Fruit fly (Drosophila melanogaster): ENCODE results near the gene CG34178.

The CG34178 gene

DNA sequence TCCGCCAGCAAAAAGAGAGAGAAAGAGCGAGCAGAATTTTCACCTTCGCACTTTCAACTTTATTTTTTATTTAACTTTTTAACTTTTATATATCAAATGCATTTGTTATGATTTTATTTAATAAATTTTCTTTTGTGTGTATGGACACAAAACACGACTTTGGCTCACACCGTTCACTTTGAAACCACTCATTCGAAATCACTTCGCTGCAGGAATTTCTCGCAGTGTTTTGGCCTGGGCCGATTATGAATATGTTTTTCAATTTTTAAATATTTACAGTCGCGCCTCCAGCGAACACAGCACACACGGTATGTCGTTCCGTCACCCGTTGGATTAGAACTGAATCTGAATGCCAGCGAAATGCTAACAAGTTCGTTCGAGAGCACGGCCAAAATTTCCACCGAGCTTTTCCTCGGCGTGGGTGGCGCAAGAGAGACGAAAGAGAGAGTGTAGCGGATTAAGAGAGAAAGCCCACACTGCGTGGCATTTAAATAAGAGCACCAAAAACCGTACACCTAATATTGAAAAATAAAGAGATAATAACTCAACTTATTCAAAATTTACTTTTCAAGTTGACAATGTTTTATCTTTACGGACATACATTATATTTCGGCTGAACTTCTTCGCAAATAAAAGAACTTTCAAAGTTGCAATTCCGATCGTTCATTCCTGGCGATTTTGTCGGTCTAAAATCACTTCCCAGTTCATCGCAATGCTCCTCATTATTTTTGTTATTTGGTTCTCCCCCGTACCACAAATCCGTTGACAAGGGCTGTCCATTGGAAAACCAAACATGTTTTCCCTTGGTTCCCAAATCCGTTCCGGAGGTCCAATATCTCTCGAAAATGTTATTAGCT is 7.4 kb downstream of the CG34178 start, which contains the start of gene CG15431 (continued):
- TF ChIP-seq Ravus (GFP tag; IDR thresholded peaks at IDR 0.05) (no peak), CG4424 (GFP tag; optimal IDR thresholded peaks at IDR 0.05) (peak; percentile 17), sens-2 (GFP tag; IDR thresholded peaks at IDR 0.05) (no peak), HHEX (GFP tag; optimal IDR thresholded peaks at IDR 0.05) (peak; percentile 66), CG2889 (GFP tag; IDR thresholded peaks at IDR 0.05) (peak; percentile 16; the same call in 1 of the 3 replicates), Kr (GFP tag; optimal IDR thresholded peaks at IDR 0.05) (no peak), onecut (GFP tag; IDR thresholded peaks at IDR 0.05) (peak; percentile 43), Mrtf (GFP tag; IDR thresholded peaks at IDR 0.05) (peak; percentile 67; the same call in 1 of the 3 replicates), pros (GFP tag; optimal IDR thresholded peaks at IDR 0.05) (no peak), Awh (GFP tag; IDR thresholded peaks at IDR 0.05) (no peak), CG3065 (GFP tag; optimal IDR thresholded peaks at IDR 0.05) (no peak), CG17186 (GFP tag; optimal IDR thresholded peaks at IDR 0.05) (no peak), ci (GFP tag; IDR thresholded peaks at IDR 0.05) (peak; percentile 68; the same call in 1 of the 3 replicates), ato (GFP tag; IDR thresholded peaks at IDR 0.05; ENCODE audit: partially characterized antibody) (no peak), Sin3A (optimal IDR thresholded peaks at IDR 0.05) (no peak), lola (GFP tag; optimal IDR thresholded peaks at IDR 0.05) (no peak), fd64A (GFP tag; optimal IDR thresholded peaks at IDR 0.05) (no peak), Xbp1 (GFP tag; optimal IDR thresholded peaks at IDR 0.05) (peak; percentile 65), slou (GFP tag; optimal IDR thresholded peaks at IDR 0.05) (no peak), Pdp1 (GFP tag; optimal IDR thresholded peaks at IDR 0.05) (peak; percentile 11 to 60), CG9609 (GFP tag; optimal IDR thresholded peaks at IDR 0.05) (no peak), ken (GFP tag; IDR thresholded peaks at IDR 0.05) (0 out of 3 replicates have a peak, but pooled peaks have one; percentile 42), CG14860 (GFP tag; IDR thresholded peaks at IDR 0.05; ENCODE audit: partially characterized antibody) (no peak), emc (GFP tag; optimal IDR thresholded peaks at IDR 0.05) (no peak), row (GFP tag; IDR thresholded peaks at IDR 0.05) (peak; percentile 71), Hr78 (GFP tag; optimal IDR thresholded peaks at IDR 0.05) (no peak), Max (GFP tag; optimal IDR thresholded peaks at IDR 0.05) (peak; percentile 53), zfh2 (GFP tag; optimal IDR thresholded peaks at IDR 0.05) (peak; percentile 35), chm (GFP tag; IDR thresholded peaks at IDR 0.05) (0 out of 2 replicates have a peak, but pooled peaks have one; percentile 35), nmo (GFP tag; optimal IDR thresholded peaks at IDR 0.05) (peak; percentile 31), cato (GFP tag; optimal IDR thresholded peaks at IDR 0.05; ENCODE audit: borderline replicate concordance) (no peak), kay (GFP tag; optimal IDR thresholded peaks at IDR 0.05) (no peak), CG7745 (tag; optimal IDR thresholded peaks at IDR 0.05) (no peak), HLH54F (GFP tag; optimal IDR thresholded peaks at IDR 0.05) (peak; percentile 46), CG14050 (GFP tag; IDR thresholded peaks at IDR 0.05) (peak; percentile 46; the same call in 2 of the 3 replicates), Fer3 (tag; optimal IDR thresholded peaks at IDR 0.05) (peak; percentile 59), Myb (GFP tag; optimal IDR thresholded peaks at IDR 0.05) (no peak), ara (GFP tag; IDR thresholded peaks at IDR 0.05) (no peak), tio (GFP tag; optimal IDR thresholded peaks at IDR 0.05) (no peak), Poxn (GFP tag; IDR thresholded peaks at IDR 0.05) (no peak), CG30403 (GFP tag; optimal IDR thresholded peaks at IDR 0.05) (peak; percentile 55), Aef1 (GFP tag; IDR thresholded peaks at IDR 0.05) (peak; percentile 46; the same call in 2 of the 3 replicates), Blimp-1 (GFP tag; optimal IDR thresholded peaks at IDR 0.05) (no peak), gce (GFP tag; IDR thresholded peaks at IDR 0.05) (no peak), CG30431 (GFP tag; optimal IDR thresholded peaks at IDR 0.05) (no peak), pan (optimal IDR thresholded peaks at IDR 0.05) (no peak), pan (GFP tag; optimal IDR thresholded peaks at IDR 0.05 in 1 of 2, IDR thresholded peaks at IDR 0.05 in 1 of 2) (peak in 1 of 2 experiments; percentile 78), ERR (GFP tag; optimal IDR thresholded peaks at IDR 0.05) (no peak), bcd (GFP tag; optimal IDR thresholded peaks at IDR 0.05) (peak; percentile 58)
